Worm (Caenorhabditis elegans) whole organism, L3 larva: Measurements from ENCODE around the gene F55G11.4.

Experiments used
- ama-1 ChIP-seq: fragments of 150-350 bp; optimal IDR thresholded peaks from 2 replicates; lab custom pipeline; 2018
- egl-27 ChIP-seq: sonication (generic microtip); optimal IDR thresholded peaks from 4 replicates; lab custom pipeline; 2017; ENCODE audit warnings: missing biosample characterization, missing genetic modification reagents, missing genetic modification characterization
- elt-2 ChIP-seq: sonication (generic microtip); optimal IDR thresholded peaks from 2 replicates; lab custom pipeline; 2016; ENCODE audit warnings: missing genetic modification reagents, mild to moderate bottlenecking, missing genetic modification characterization, missing compliant biosample characterization
- elt-3 ChIP-seq, 3 experiments: fragments of 150-350 bp in 1 of 3; sonication (generic microtip) in 2 of 3; optimal IDR thresholded peaks; 2 replicates in 2 of 3; 4 replicates in 1 of 3; lab custom pipeline; 2014 to 2017; ENCODE audit warnings: missing biosample characterization in 3 of 3, missing genetic modification characterization in 3 of 3
- pha-4 ChIP-seq: fragments of 150-350 bp; optimal IDR thresholded peaks from 2 replicates; lab custom pipeline; 2014; ENCODE audit warnings: missing biosample characterization, missing genetic modification reagents, missing genetic modification characterization
- unc-62 ChIP-seq: fragments of 150-350 bp; sonication (generic microtip); optimal IDR thresholded peaks from 4 replicates; lab custom pipeline; 2014; ENCODE audit warnings: missing biosample characterization, missing genetic modification reagents, missing genetic modification characterization

DNA sequence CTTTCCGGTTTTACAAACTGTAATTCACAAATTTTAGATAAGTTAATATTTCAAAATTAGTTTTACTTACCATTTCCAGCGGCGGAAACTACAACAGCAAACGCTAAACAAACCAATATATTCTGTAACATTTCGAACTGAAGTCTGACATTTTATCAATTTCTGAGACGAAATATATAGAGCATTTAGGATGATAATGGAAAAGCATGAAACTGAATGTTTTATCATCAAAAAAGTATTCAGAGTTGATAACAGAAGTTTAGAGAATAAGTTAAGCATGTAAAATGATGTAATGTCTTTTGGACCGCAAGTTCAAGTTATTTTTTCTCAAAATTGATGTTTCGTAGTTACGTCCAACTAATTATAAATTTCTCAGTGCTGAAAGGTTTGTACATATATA lies 4.3 kb upstream of the F55G11.4 start, which contains the start of gene F55G11.2:
- TF ChIP-seq egl-27 (tag; lab: Kevin White, UChicago): no peak
- TF ChIP-seq unc-62 (GFP tag; lab: Kevin White, UChicago): no peak
- no peak for TF ChIP-seq pha-4 (tag; lab: Kevin White, UChicago)
- TF ChIP-seq ama-1: no peak
- TF ChIP-seq elt-3 (tag; optimal IDR thresholded peaks at IDR 0.05; lab: Kevin White, UChicago): no peak
- TF ChIP-seq elt-2 (tag; lab: Kevin White, UChicago): peak; percentile 76
